Worm (Caenorhabditis elegans) whole organism, young adult: Measurements from ENCODE around the gene C46F11.6.

Source experiments
- B0019.2 ChIP-seq: fragments of 200-800 bp; sonication (Bioruptor generic); conservative IDR thresholded peaks from 2 replicates; pipeline ENCODE4 v1.3.6; 2022; ENCODE audit warnings: missing genetic modification reagents, missing genetic modification characterization, missing compliant biosample characterization
- F49E8.2 ChIP-seq: sonication (generic microtip); optimal IDR thresholded peaks from 3 replicates; lab custom pipeline; 2017; ENCODE audit warnings: missing genetic modification characterization, mild to moderate bottlenecking, missing compliant biosample characterization, antibody characterized with exemption, moderate library complexity; ENCODE audit not compliant: insufficient read depth
- F57A8.1 ChIP-seq: fragments of 200-800 bp; sonication (Bioruptor generic); optimal IDR thresholded peaks from 2 replicates; lab custom pipeline; 2018; ENCODE audit warnings: mild to moderate bottlenecking, missing genetic modification characterization, moderate library complexity, missing compliant biosample characterization
- K11D2.4 ChIP-seq: fragments of 200-800 bp; sonication (Bioruptor generic); IDR thresholded peaks from 2 replicates; pipeline ENCODE4 v1.3.6; 2022; ENCODE audit warnings: missing genetic modification reagents, missing genetic modification characterization, missing compliant biosample characterization
- Y53G8AR.9 ChIP-seq: fragments of 200-800 bp; sonication (Bioruptor generic); conservative IDR thresholded peaks from 2 replicates; pipeline ENCODE4 v1.3.6; 2022; ENCODE audit warnings: missing genetic modification reagents, missing genetic modification characterization, missing compliant biosample characterization
- aptf-2 ChIP-seq: fragments of 200-800 bp; sonication (Bioruptor generic); conservative IDR thresholded peaks from 2 replicates; pipeline ENCODE4 v1.3.6; 2022; ENCODE audit warnings: missing genetic modification reagents, missing genetic modification characterization, missing compliant biosample characterization
- him-1 ChIP-seq: sonication (generic microtip); optimal IDR thresholded peaks from 2 replicates; lab custom pipeline; 2016; ENCODE audit warnings: missing genotype, missing genetic modification reagents, missing genetic modification characterization, missing compliant biosample characterization
- lin-26 ChIP-seq: fragments of 200-800 bp; sonication (Bioruptor generic); IDR thresholded peaks from 2 replicates; pipeline ENCODE4 v1.3.6; 2022; ENCODE audit warnings: missing genetic modification reagents, missing genetic modification characterization, missing compliant biosample characterization
- lsl-1 ChIP-seq: fragments of 200-800 bp; sonication (Bioruptor generic); optimal IDR thresholded peaks from 2 replicates; lab custom pipeline; 2018; ENCODE audit warnings: mild to moderate bottlenecking, missing genetic modification characterization, moderate library complexity, missing compliant biosample characterization
- rec-8 ChIP-seq, 2 experiments: sonication (generic microtip); optimal IDR thresholded peaks; 2 replicates each; lab custom pipeline; 2016; ENCODE audit warnings: mild to moderate bottlenecking in 2 of 2, missing genetic modification characterization in 2 of 2, missing genetic modification reagents in 2 of 2, missing genotype in 2 of 2, missing biosample characterization in 1 of 2, missing compliant biosample characterization in 1 of 2, moderate library complexity in 1 of 2
- rpc-1 ChIP-seq, 2 experiments: fragments of 150-350 bp in 1 of 2; sonication (generic microtip) in 1 of 2; optimal IDR thresholded peaks; 2 replicates each; lab custom pipeline; 2014 to 2018; ENCODE audit warnings: missing biosample characterization in 1 of 2, missing genetic modification characterization in 1 of 2, missing genetic modification reagents in 1 of 2, missing genotype in 1 of 2
- somi-1 ChIP-seq: fragments of 200-800 bp; sonication (Bioruptor generic); optimal IDR thresholded peaks from 2 replicates; lab custom pipeline; 2018; ENCODE audit warnings: mild to moderate bottlenecking, missing genetic modification characterization, missing compliant biosample characterization
- tbx-9 ChIP-seq: sonication (generic microtip); optimal IDR thresholded peaks from 2 replicates; lab custom pipeline; 2016; ENCODE audit warnings: borderline replicate concordance, missing genetic modification characterization, inconsistent platforms, missing compliant biosample characterization
- ztf-25 ChIP-seq: fragments of 200-800 bp; sonication (Bioruptor generic); IDR thresholded peaks from 2 replicates; pipeline ENCODE4 v1.3.6; 2022; ENCODE audit warnings: missing genetic modification reagents, missing genetic modification characterization, missing compliant biosample characterization

- TF ChIP-seq somi-1 (GFP tag; lab: Kevin White, UChicago) (no peak), lin-26 (GFP tag; lab: Robert Waterston, UW) (no peak), K11D2.4 (no peak), F57A8.1 (GFP tag; lab: Kevin White, UChicago) (no peak), F49E8.2 (tag; lab: Kevin White, UChicago) (no peak), aptf-2 (GFP tag; lab: Robert Waterston, UW) (no peak), him-1 (tag; lab: Kevin White, UChicago) (no peak), rpc-1 (optimal IDR thresholded peaks at IDR 0.05; lab: Kevin White, UChicago) (no peak), rpc-1 (tag; optimal IDR thresholded peaks at IDR 0.05; lab: Kevin White, UChicago) (no peak), Y53G8AR.9 (GFP tag; lab: Robert Waterston, UW) (no peak), rec-8 (tag; optimal IDR thresholded peaks at IDR 0.05; lab: Kevin White, UChicago) (no peak), ztf-25 (no peak), tbx-9 (tag; lab: Kevin White, UChicago) (no peak), B0019.2 (GFP tag; lab: Robert Waterston, UW) (no peak), lsl-1 (GFP tag; lab: Kevin White, UChicago) (no peak)
These were observed 11.2 kb upstream of the C46F11.6 start for ce11 chrIII:3681351-3681938.
